Fruit fly (Drosophila melanogaster) whole organism, embryonic: Measurements from ENCODE around the gene CG1638.

Experiments
- Abd-B ChIP-seq: fragments of 200-800 bp; sonication (Bioruptor generic); optimal IDR thresholded peaks from 2 replicates; lab custom pipeline; 2018; ENCODE audit warnings: missing biosample characterization, mild to moderate bottlenecking, missing genetic modification characterization, moderate library complexity
- Adf1 ChIP-seq: fragments of 200-800 bp; sonication (Bioruptor generic); IDR thresholded peaks from 2 replicates; pipeline ENCODE4 v1.3.6; 2022; ENCODE audit warnings: missing biosample characterization, missing genetic modification characterization
- B-H2 ChIP-seq: fragments of 200-800 bp; sonication (Bioruptor generic); optimal IDR thresholded peaks from 2 replicates; lab custom pipeline; 2018; ENCODE audit warnings: missing biosample characterization, mild to moderate bottlenecking, missing genetic modification characterization
- CG12219 ChIP-seq: fragments of 200-800 bp; sonication (Bioruptor generic); optimal IDR thresholded peaks from 3 replicates; lab custom pipeline; 2018; ENCODE audit warnings: missing biosample characterization, mild to moderate bottlenecking, missing genetic modification characterization
- CG12659 ChIP-seq: fragments of 200-800 bp; sonication (Bioruptor generic); optimal IDR thresholded peaks from 3 replicates; lab custom pipeline; 2017; ENCODE audit warnings: mild to moderate bottlenecking, missing biosample characterization, missing genetic modification reagents, missing genetic modification characterization
- CG12942 ChIP-seq: fragments of 200-800 bp; sonication (Bioruptor generic); optimal IDR thresholded peaks from 3 replicates; lab custom pipeline; 2016; ENCODE audit warnings: missing biosample characterization, missing genetic modification characterization
- CG14441 ChIP-seq: fragments of 200-800 bp; sonication (Bioruptor generic); IDR thresholded peaks from 2 replicates; pipeline ENCODE4 v1.3.6; 2022; ENCODE audit warnings: missing biosample characterization, missing genetic modification characterization
- CG14860 ChIP-seq: fragments of 200-800 bp; sonication (Bioruptor generic); IDR thresholded peaks from 3 replicates; pipeline ENCODE4 v1.3.6; 2022; ENCODE audit warnings: missing biosample characterization, missing genetic modification characterization; ENCODE audit not compliant: partially characterized antibody
- CG17802 ChIP-seq: fragments of 200-800 bp; sonication (Bioruptor generic); optimal IDR thresholded peaks from 2 replicates; lab custom pipeline; 2018; ENCODE audit warnings: missing biosample characterization, mild to moderate bottlenecking, missing genetic modification characterization, moderate library complexity
- CG18599 ChIP-seq: fragments of 200-800 bp; sonication (Bioruptor generic); optimal IDR thresholded peaks from 3 replicates; lab custom pipeline; 2017; ENCODE audit warnings: missing biosample characterization, missing genetic modification characterization, mild to moderate bottlenecking, moderate library complexity, missing genetic modification reagents
- CG2129 ChIP-seq: fragments of 200-800 bp; sonication (Bioruptor generic); IDR thresholded peaks from 2 replicates; pipeline ENCODE4 v1.3.6; 2022; ENCODE audit warnings: missing biosample characterization, missing genetic modification characterization; ENCODE audit not compliant: partially characterized antibody
- CG2875 ChIP-seq: fragments of 200-800 bp; sonication (Bioruptor generic); optimal IDR thresholded peaks from 2 replicates; lab custom pipeline; 2017; ENCODE audit warnings: missing biosample characterization, mild to moderate bottlenecking, missing genetic modification characterization, missing genetic modification reagents
- CG3838 ChIP-seq: fragments of 200-800 bp; sonication (Bioruptor generic); optimal IDR thresholded peaks from 3 replicates; lab custom pipeline; 2016; ENCODE audit warnings: missing biosample characterization, missing genetic modification characterization
- CG43689 ChIP-seq: fragments of 200-800 bp; sonication (Bioruptor generic); IDR thresholded peaks from 2 replicates; pipeline ENCODE4 v1.3.6; 2022; ENCODE audit warnings: missing biosample characterization, missing genetic modification characterization
- CG4404 ChIP-seq: fragments of 200-800 bp; sonication (Bioruptor generic); IDR thresholded peaks from 2 replicates; pipeline ENCODE4 v1.3.6; 2022; ENCODE audit warnings: missing biosample characterization, missing genetic modification characterization
- CG4707 ChIP-seq: fragments of 200-800 bp; sonication (Bioruptor generic); optimal IDR thresholded peaks from 2 replicates; lab custom pipeline; 2018; ENCODE audit warnings: missing biosample characterization, mild to moderate bottlenecking, missing genetic modification characterization, moderate library complexity
- CG6689 ChIP-seq: fragments of 200-800 bp; sonication (Bioruptor generic); IDR thresholded peaks from 2 replicates; pipeline ENCODE4 v1.3.6; 2022; ENCODE audit warnings: missing biosample characterization, missing genetic modification characterization
- CG7556 ChIP-seq: fragments of 200-800 bp; sonication (Bioruptor generic); optimal IDR thresholded peaks from 2 replicates; lab custom pipeline; 2017; ENCODE audit warnings: missing biosample characterization, mild to moderate bottlenecking, missing genetic modification characterization
- CG9727 ChIP-seq: fragments of 200-800 bp; sonication (Bioruptor generic); optimal IDR thresholded peaks from 3 replicates; lab custom pipeline; 2017; ENCODE audit warnings: missing biosample characterization, mild to moderate bottlenecking, missing genetic modification characterization
- CkIIα-i1 ChIP-seq: fragments of 200-800 bp; sonication (Bioruptor generic); IDR thresholded peaks from 2 replicates; pipeline ENCODE4 v1.3.6; 2022; ENCODE audit warnings: missing biosample characterization, missing genetic modification characterization
- Dfd ChIP-seq, 2 experiments: fragments of >200 bp; optimal IDR thresholded peaks; 2 replicates each; lab custom pipeline; 2017; ENCODE audit warnings: missing biosample characterization in 2 of 2, missing genetic modification characterization in 2 of 2
- E2f2 ChIP-seq: fragments of 200-800 bp; sonication (Bioruptor generic); IDR thresholded peaks from 2 replicates; pipeline ENCODE4 v1.3.6; 2022; ENCODE audit warnings: missing biosample characterization, missing genetic modification characterization
- GATAe ChIP-seq: fragments of 200-800 bp; sonication (Bioruptor generic); conservative IDR thresholded peaks from 2 replicates; pipeline ENCODE4 v1.3.6; 2022; ENCODE audit warnings: missing biosample characterization, missing genetic modification characterization
- Mrtf ChIP-seq: fragments of 200-800 bp; sonication (Bioruptor generic); IDR thresholded peaks from 3 replicates; pipeline ENCODE4 v1.3.6; 2022; ENCODE audit warnings: missing biosample characterization, missing genetic modification characterization
- Neu2 ChIP-seq: fragments of 200-800 bp; sonication (Bioruptor generic); optimal IDR thresholded peaks from 3 replicates; lab custom pipeline; 2016; ENCODE audit warnings: missing biosample characterization, missing genetic modification characterization, borderline replicate concordance
- Nf-YC ChIP-seq: fragments of 200-800 bp; optimal IDR thresholded peaks from 3 replicates; lab custom pipeline; 2019; ENCODE audit warnings: missing biosample characterization, mild to moderate bottlenecking, missing genetic modification characterization, moderate library complexity
- Oaz ChIP-seq: fragments of 200-800 bp; sonication (Bioruptor generic); IDR thresholded peaks from 2 replicates; pipeline ENCODE4 v1.3.6; 2022; ENCODE audit warnings: missing biosample characterization, missing genetic modification characterization
- Ravus ChIP-seq: fragments of 200-800 bp; sonication (Bioruptor generic); IDR thresholded peaks from 2 replicates; pipeline ENCODE4 v1.3.6; 2022; ENCODE audit warnings: missing biosample characterization, missing genetic modification characterization
- ac ChIP-seq: fragments of 200-800 bp; sonication (Bioruptor generic); optimal IDR thresholded peaks from 3 replicates; lab custom pipeline; 2017; ENCODE audit warnings: missing biosample characterization, mild to moderate bottlenecking, missing genetic modification characterization
- al ChIP-seq: fragments of 200-800 bp; sonication (Bioruptor generic); IDR thresholded peaks from 2 replicates; pipeline ENCODE4 v1.3.6; 2022; ENCODE audit warnings: missing biosample characterization, missing genetic modification characterization
- amos ChIP-seq: fragments of 200-800 bp; sonication (Bioruptor generic); IDR thresholded peaks from 2 replicates; pipeline ENCODE4 v1.3.6; 2022; ENCODE audit warnings: missing biosample characterization, missing genetic modification characterization; ENCODE audit not compliant: partially characterized antibody
- bcd ChIP-seq: fragments of 200-800 bp; sonication (Bioruptor generic); optimal IDR thresholded peaks from 2 replicates; lab custom pipeline; 2017; ENCODE audit warnings: missing biosample characterization, mild to moderate bottlenecking, missing genetic modification characterization
- bigmax ChIP-seq: fragments of 200-800 bp; sonication (Bioruptor generic); optimal IDR thresholded peaks from 2 replicates; lab custom pipeline; 2018; ENCODE audit warnings: missing biosample characterization, mild to moderate bottlenecking, missing genetic modification characterization
- caup ChIP-seq: fragments of 200-800 bp; sonication (Bioruptor generic); optimal IDR thresholded peaks from 3 replicates; lab custom pipeline; 2017; ENCODE audit warnings: missing biosample characterization, mild to moderate bottlenecking, missing genetic modification characterization, moderate library complexity; ENCODE audit not compliant: severe bottlenecking
- danr ChIP-seq: fragments of 200-800 bp; sonication (Bioruptor generic); IDR thresholded peaks from 2 replicates; pipeline ENCODE4 v1.3.6; 2022; ENCODE audit warnings: missing biosample characterization, missing genetic modification characterization
- dm ChIP-seq: fragments of 200-800 bp; sonication (Bioruptor generic); optimal IDR thresholded peaks from 3 replicates; lab custom pipeline; 2016; ENCODE audit warnings: missing biosample characterization, missing genetic modification characterization
- dysf ChIP-seq: fragments of 200-800 bp; sonication (Bioruptor generic); IDR thresholded peaks from 3 replicates; pipeline ENCODE4 v1.3.6; 2022; ENCODE audit warnings: missing biosample characterization, missing genetic modification characterization
- eve ChIP-seq, 2 experiments: fragments of >200 bp; optimal IDR thresholded peaks; 2 replicates each; lab custom pipeline; 2017; ENCODE audit warnings: missing biosample characterization in 2 of 2, missing genetic modification characterization in 2 of 2
- fd64A ChIP-seq: fragments of 200-800 bp; sonication (Bioruptor generic); optimal IDR thresholded peaks from 3 replicates; lab custom pipeline; 2018; ENCODE audit warnings: missing biosample characterization, mild to moderate bottlenecking, missing genetic modification characterization
- fu2 ChIP-seq: fragments of 200-800 bp; sonication (Bioruptor generic); optimal IDR thresholded peaks from 2 replicates; lab custom pipeline; 2016; ENCODE audit warnings: missing biosample characterization, missing genetic modification characterization
- gce ChIP-seq: fragments of 200-800 bp; sonication (Bioruptor generic); IDR thresholded peaks from 3 replicates; pipeline ENCODE4 v1.3.6; 2022; ENCODE audit warnings: missing biosample characterization, missing genetic modification characterization
- lmd ChIP-seq: fragments of 200-800 bp; sonication (Bioruptor generic); IDR thresholded peaks from 2 replicates; pipeline ENCODE4 v1.3.6; 2022; ENCODE audit warnings: missing biosample characterization, missing genetic modification characterization
- luna ChIP-seq: fragments of 200-800 bp; sonication (Bioruptor generic); optimal IDR thresholded peaks from 2 replicates; lab custom pipeline; 2016; ENCODE audit warnings: missing biosample characterization, missing genetic modification characterization
- mirr ChIP-seq: fragments of 200-800 bp; sonication (Bioruptor generic); optimal IDR thresholded peaks from 3 replicates; lab custom pipeline; 2018; ENCODE audit warnings: missing biosample characterization, mild to moderate bottlenecking, missing genetic modification characterization
- nau ChIP-seq: fragments of 200-800 bp; sonication (Bioruptor generic); optimal IDR thresholded peaks from 3 replicates; lab custom pipeline; 2017; ENCODE audit warnings: missing biosample characterization, mild to moderate bottlenecking, missing genetic modification characterization, missing genetic modification reagents
- nerfin-2 ChIP-seq: fragments of 200-800 bp; sonication (Bioruptor generic); IDR thresholded peaks from 2 replicates; pipeline ENCODE4 v1.3.6; 2022; ENCODE audit warnings: missing biosample characterization, missing genetic modification characterization; ENCODE audit not compliant: partially characterized antibody
- nmo ChIP-seq: fragments of 200-800 bp; sonication (Bioruptor generic); optimal IDR thresholded peaks from 2 replicates; lab custom pipeline; 2018; ENCODE audit warnings: missing biosample characterization, mild to moderate bottlenecking, missing genetic modification characterization, moderate library complexity
- toy ChIP-seq: fragments of 200-800 bp; sonication (Bioruptor generic); IDR thresholded peaks from 2 replicates; pipeline ENCODE4 v1.3.6; 2022; ENCODE audit warnings: missing biosample characterization, missing genetic modification characterization
- usp ChIP-seq: fragments of >200 bp; optimal IDR thresholded peaks from 2 replicates; lab custom pipeline; 2017; ENCODE audit warnings: missing biosample characterization, missing genetic modification characterization

Gene CG1638

dm6 chr3R:31596071-31596883, 5.9 kb downstream of the CG1638 start, which contains the start of gene RpL6 (continued):
- TF ChIP-seq dysf = no peak
- TF ChIP-seq CG2875 (GFP tag; lab: Kevin White, UChicago) = no peak
- TF ChIP-seq nau (GFP tag; lab: Kevin White, UChicago) = no peak
- no peak for TF ChIP-seq CkIIα-i1 (GFP tag; lab: Robert Waterston, UW)
- no peak for TF ChIP-seq CG43689 (GFP tag; lab: Robert Waterston, UW)
- TF ChIP-seq fu2 (GFP tag; lab: Kevin White, UChicago) = no peak
- TF ChIP-seq bcd (GFP tag; lab: Kevin White, UChicago) = peak; percentile 10
- peak; percentile 97 for TF ChIP-seq bigmax (GFP tag; lab: Kevin White, UChicago)
- no peak for TF ChIP-seq luna (GFP tag; lab: Kevin White, UChicago)
- TF ChIP-seq nerfin-2 (GFP tag; lab: Robert Waterston, UW) = peak; percentile 81
- TF ChIP-seq E2f2 (GFP tag; lab: Robert Waterston, UW) = peak; percentile 56; the same call in 1 of the 2 replicates
- no peak for TF ChIP-seq CG17802
- TF ChIP-seq CG2129 (GFP tag; lab: Robert Waterston, UW) = peak; percentile 41; the same call in 1 of the 2 replicates
- no peak for TF ChIP-seq ac
- no peak for TF ChIP-seq Oaz
- no peak for TF ChIP-seq danr (GFP tag; lab: Robert Waterston, UW)
- TF ChIP-seq CG9727 (GFP tag; lab: Kevin White, UChicago) = peak; percentile 38
- TF ChIP-seq CG7556 (GFP tag; lab: Kevin White, UChicago) = no peak
- TF ChIP-seq nmo = peak; percentile 58
- no peak for TF ChIP-seq CG12219 (GFP tag; lab: Kevin White, UChicago)
- TF ChIP-seq CG18599 (GFP tag; lab: Kevin White, UChicago) = peak; percentile 38
- TF ChIP-seq CG14860 = peak; percentile 78
- no peak for TF ChIP-seq Adf1
- TF ChIP-seq al (GFP tag; lab: Robert Waterston, UW) = no peak
- TF ChIP-seq CG4404 (GFP tag; lab: Robert Waterston, UW) = no peak
- TF ChIP-seq mirr = peak; percentile 58
- TF ChIP-seq B-H2 (GFP tag; lab: Kevin White, UChicago) = peak; percentile 30
- peak; percentile 73; the same call in 1 of the 2 replicates for TF ChIP-seq amos (GFP tag; lab: Robert Waterston, UW)
- no peak for TF ChIP-seq toy (GFP tag; lab: Robert Waterston, UW)
- TF ChIP-seq Ravus = no peak
- TF ChIP-seq Neu2 = no peak
- no peak for TF ChIP-seq GATAe (GFP tag; lab: Robert Waterston, UW)
- TF ChIP-seq CG4707 = no peak
- no peak for TF ChIP-seq eve (GFP tag; optimal IDR thresholded peaks at IDR 0.05; lab: Kevin White, UChicago)
- no peak for TF ChIP-seq CG12942
- peak; percentile 34; the same call in 1 of the 2 replicates for TF ChIP-seq CG14441 (GFP tag; lab: Robert Waterston, UW)
- TF ChIP-seq lmd (GFP tag; lab: Robert Waterston, UW) = no peak
- no peak for TF ChIP-seq fd64A
- TF ChIP-seq gce (GFP tag; lab: Robert Waterston, UW) = no peak
- peak; percentile 33 for TF ChIP-seq Nf-YC (tag; lab: Kevin White, UChicago)
- no peak for TF ChIP-seq Dfd (GFP tag; optimal IDR thresholded peaks at IDR 0.05; lab: Kevin White, UChicago)
- TF ChIP-seq Abd-B (GFP tag; lab: Kevin White, UChicago) = no peak
- no peak for TF ChIP-seq CG6689 (GFP tag; lab: Robert Waterston, UW)
- no peak for TF ChIP-seq usp (GFP tag; lab: Kevin White, UChicago)
- peak; percentile 76 for TF ChIP-seq CG12659 (GFP tag; lab: Kevin White, UChicago)
- no peak for TF ChIP-seq Mrtf (GFP tag; lab: Robert Waterston, UW)
- peak; percentile 16 for TF ChIP-seq caup (GFP tag; lab: Kevin White, UChicago)
- no peak for TF ChIP-seq CG3838 (GFP tag; lab: Kevin White, UChicago)
- TF ChIP-seq dm (GFP tag; lab: Kevin White, UChicago) = peak; percentile 99
